Worm (Caenorhabditis elegans): ENCODE measurements around the gene C52B9.4.
A peak's percentile ranks its signal among the peaks of the same experiment; 100 is the strongest.

- peak; percentile 36 for TF ChIP-seq unc-62 (GFP tag; optimal IDR thresholded peaks at IDR 0.05)
- no peak for TF ChIP-seq bed-3 (GFP tag; optimal IDR thresholded peaks at IDR 0.05)
- TF ChIP-seq ztf-11 (tag; optimal IDR thresholded peaks at IDR 0.05): no peak
- TF ChIP-seq unc-39 (tag; optimal IDR thresholded peaks at IDR 0.05): no peak
- TF ChIP-seq hlh-1 (tag; optimal IDR thresholded peaks at IDR 0.05): peak; percentile 88
- no peak for TF ChIP-seq pha-4 (tag; optimal IDR thresholded peaks at IDR 0.05)
- TF ChIP-seq zip-8 (tag; optimal IDR thresholded peaks at IDR 0.05): no peak
- no peak for TF ChIP-seq elt-3 (tag; optimal IDR thresholded peaks at IDR 0.05)
- TF ChIP-seq nhr-12 (tag; optimal IDR thresholded peaks at IDR 0.05): no peak
- TF ChIP-seq elt-1 (tag; optimal IDR thresholded peaks at IDR 0.05; ENCODE audit: borderline replicate concordance, insufficient read depth): no peak
- no peak for TF ChIP-seq nhr-76 (tag; optimal IDR thresholded peaks at IDR 0.05)
- no peak for TF ChIP-seq snpc-4 (tag; optimal IDR thresholded peaks at IDR 0.05)
- no peak for TF ChIP-seq nhr-28 (tag; optimal IDR thresholded peaks at IDR 0.05)
These were observed 18.9 kb downstream of the C52B9.4 start, which contains the start of the genes twk-28 and ets-9 for ce11 chrX:4279294-4279782.
